Fruit fly (Drosophila melanogaster): ENCODE data around the gene CG14454.

Gene CG14454

dm6 chr3L:22649096-22649495 lies 43.2 kb downstream of the CG14454 start, which contains the start of gene CG33771:
Gene CG33771 (plus strand): TSS chr3L:22649396.
- no peak for TF ChIP-seq tj (GFP tag; optimal IDR thresholded peaks at IDR 0.05)
- no peak for TF ChIP-seq cnc (optimal IDR thresholded peaks at IDR 0.05)
- no peak for TF ChIP-seq CG33017 (tag; optimal IDR thresholded peaks at IDR 0.05)
- no peak for TF ChIP-seq pad (GFP tag; optimal IDR thresholded peaks at IDR 0.05)
- no peak for TF ChIP-seq Mnt (GFP tag; optimal IDR thresholded peaks at IDR 0.05)
- no peak for TF ChIP-seq cic (GFP tag; optimal IDR thresholded peaks at IDR 0.05)
- TF ChIP-seq CG14711 (tag; optimal IDR thresholded peaks at IDR 0.05) = no peak
- no peak for TF ChIP-seq CG7045 (GFP tag; optimal IDR thresholded peaks at IDR 0.05)
- no peak for TF ChIP-seq CG5204 (GFP tag; optimal IDR thresholded peaks at IDR 0.05)
- TF ChIP-seq Crg-1 (GFP tag; optimal IDR thresholded peaks at IDR 0.05) = no peak
- no peak for TF ChIP-seq bab1 (GFP tag; optimal IDR thresholded peaks at IDR 0.05)
- TF ChIP-seq toe (GFP tag; optimal IDR thresholded peaks at IDR 0.05) = no peak
- no peak for TF ChIP-seq ovo (GFP tag; optimal IDR thresholded peaks at IDR 0.05)
- TF ChIP-seq CG7101 (tag; optimal IDR thresholded peaks at IDR 0.05) = no peak
- no peak for TF ChIP-seq CG1620 (GFP tag; optimal IDR thresholded peaks at IDR 0.05)
- no peak for TF ChIP-seq Hr96 (GFP tag; optimal IDR thresholded peaks at IDR 0.05)
- no peak for TF ChIP-seq CG12768 (GFP tag; optimal IDR thresholded peaks at IDR 0.05)
- TF ChIP-seq Clk (GFP tag; optimal IDR thresholded peaks at IDR 0.05) = no peak
- no peak for TF ChIP-seq kay (GFP tag; ENCODE audit: borderline replicate concordance)
- TF ChIP-seq CG11617 (GFP tag; optimal IDR thresholded peaks at IDR 0.05) = no peak

- TF ChIP-seq CG7045 (GFP tag; optimal IDR thresholded peaks at IDR 0.05) (no peak), cnc (optimal IDR thresholded peaks at IDR 0.05) (no peak), Clk (GFP tag; optimal IDR thresholded peaks at IDR 0.05) (no peak), ovo (GFP tag; optimal IDR thresholded peaks at IDR 0.05) (no peak), CG1620 (GFP tag; optimal IDR thresholded peaks at IDR 0.05) (no peak), kay (GFP tag; ENCODE audit: borderline replicate concordance) (no peak), CG11617 (GFP tag; optimal IDR thresholded peaks at IDR 0.05) (no peak), Crg-1 (GFP tag; optimal IDR thresholded peaks at IDR 0.05) (no peak), tj (GFP tag; optimal IDR thresholded peaks at IDR 0.05) (no peak), CG33017 (tag; optimal IDR thresholded peaks at IDR 0.05) (no peak), CG7101 (tag; optimal IDR thresholded peaks at IDR 0.05) (no peak), CG12768 (GFP tag; optimal IDR thresholded peaks at IDR 0.05) (no peak), CG14711 (tag; optimal IDR thresholded peaks at IDR 0.05) (no peak), toe (GFP tag; optimal IDR thresholded peaks at IDR 0.05) (no peak), pad (GFP tag; optimal IDR thresholded peaks at IDR 0.05) (no peak), CG5204 (GFP tag; optimal IDR thresholded peaks at IDR 0.05) (no peak), cic (GFP tag; optimal IDR thresholded peaks at IDR 0.05) (no peak), bab1 (GFP tag; optimal IDR thresholded peaks at IDR 0.05) (no peak), Mnt (GFP tag; optimal IDR thresholded peaks at IDR 0.05) (no peak), Hr96 (GFP tag; optimal IDR thresholded peaks at IDR 0.05) (no peak)
Observed at dm6 chr3L:22648372-22648771, 44.0 kb downstream of the CG14454 start, which contains the start of gene CG33770. Gene CG33770 (plus strand): TSS chr3L:22648672.

- TF ChIP-seq bab1 (GFP tag; optimal IDR thresholded peaks at IDR 0.05) = no peak
- TF ChIP-seq ovo (GFP tag; optimal IDR thresholded peaks at IDR 0.05) = no peak
- TF ChIP-seq CG7045 (GFP tag; optimal IDR thresholded peaks at IDR 0.05) = no peak
- no peak for TF ChIP-seq kay (GFP tag; ENCODE audit: borderline replicate concordance)
Observed at dm6 chr3L:22647627-22648026, 44.7 kb downstream of the CG14454 start, which contains the start of gene CG33769. Gene CG33769 (plus strand): TSS chr3L:22647927.

dm6 chr3L:22646863-22647262 lies 45.5 kb downstream of the CG14454 start, which contains the start of gene CG33768:
Gene CG33768 (plus strand): TSS chr3L:22647163.
- TF ChIP-seq CG1620 (GFP tag; optimal IDR thresholded peaks at IDR 0.05) = no peak
- TF ChIP-seq Mnt (GFP tag; optimal IDR thresholded peaks at IDR 0.05) = no peak
- no peak for TF ChIP-seq CG7045 (GFP tag; optimal IDR thresholded peaks at IDR 0.05)
- no peak for TF ChIP-seq tj (GFP tag; optimal IDR thresholded peaks at IDR 0.05)
- no peak for TF ChIP-seq cnc (optimal IDR thresholded peaks at IDR 0.05)
- no peak for TF ChIP-seq kay (GFP tag; ENCODE audit: borderline replicate concordance)
- TF ChIP-seq CG11617 (GFP tag; optimal IDR thresholded peaks at IDR 0.05) = no peak
- no peak for TF ChIP-seq Clk (GFP tag; optimal IDR thresholded peaks at IDR 0.05)
- no peak for TF ChIP-seq ovo (GFP tag; optimal IDR thresholded peaks at IDR 0.05)
- no peak for TF ChIP-seq pad (GFP tag; optimal IDR thresholded peaks at IDR 0.05)
- TF ChIP-seq CG5204 (GFP tag; optimal IDR thresholded peaks at IDR 0.05) = no peak
- no peak for TF ChIP-seq CG7101 (tag; optimal IDR thresholded peaks at IDR 0.05)
- TF ChIP-seq CG14711 (tag; optimal IDR thresholded peaks at IDR 0.05) = no peak
- TF ChIP-seq CG33017 (tag; optimal IDR thresholded peaks at IDR 0.05) = no peak
- no peak for TF ChIP-seq cic (GFP tag; optimal IDR thresholded peaks at IDR 0.05)
- no peak for TF ChIP-seq Hr96 (GFP tag; optimal IDR thresholded peaks at IDR 0.05)
- TF ChIP-seq Crg-1 (GFP tag; optimal IDR thresholded peaks at IDR 0.05) = no peak

- no peak for TF ChIP-seq Hr96 (GFP tag; optimal IDR thresholded peaks at IDR 0.05)
- no peak for TF ChIP-seq cic (GFP tag; optimal IDR thresholded peaks at IDR 0.05)
- no peak for TF ChIP-seq Mnt (GFP tag; optimal IDR thresholded peaks at IDR 0.05)
- TF ChIP-seq CG14711 (tag; optimal IDR thresholded peaks at IDR 0.05) = no peak
- no peak for TF ChIP-seq Crg-1 (GFP tag; optimal IDR thresholded peaks at IDR 0.05)
- no peak for TF ChIP-seq bab1 (GFP tag; optimal IDR thresholded peaks at IDR 0.05)
- no peak for TF ChIP-seq ovo (GFP tag; optimal IDR thresholded peaks at IDR 0.05)
- no peak for TF ChIP-seq toe (GFP tag; optimal IDR thresholded peaks at IDR 0.05)
- TF ChIP-seq CG7101 (tag; optimal IDR thresholded peaks at IDR 0.05) = no peak
Observed at dm6 chr3L:22646007-22646406, 46.3 kb downstream of the CG14454 start, which contains the start of gene CG33767. Gene CG33767 (plus strand): TSS chr3L:22646307.

- TF ChIP-seq CG33017 (tag; optimal IDR thresholded peaks at IDR 0.05) (no peak), bab1 (GFP tag; optimal IDR thresholded peaks at IDR 0.05) (no peak)
Observed at dm6 chr3L:22645327-22645726, 47.0 kb downstream of the CG14454 start, which contains the start of gene CG33766. Gene CG33766 (plus strand): TSS chr3L:22645627.
